Fruit fly (Drosophila melanogaster) whole organism, adult: ENCODE measurements around the gene crm.

Experiments used
- CG11617 ChIP-seq: fragments of 200-800 bp; sonication (Bioruptor generic); optimal IDR thresholded peaks from 2 replicates; lab custom pipeline; 2017; ENCODE audit warnings: mild to moderate bottlenecking, missing biosample characterization, missing genetic modification reagents, missing genetic modification characterization
- CG12768 ChIP-seq: fragments of 200-800 bp; sonication (Bioruptor generic); optimal IDR thresholded peaks from 2 replicates; lab custom pipeline; 2017; ENCODE audit warnings: missing biosample characterization, missing genetic modification characterization, mild to moderate bottlenecking, moderate library complexity, missing genetic modification reagents
- CG14711 ChIP-seq: fragments of 200-800 bp; sonication (Bioruptor generic); optimal IDR thresholded peaks from 2 replicates; lab custom pipeline; 2018; ENCODE audit warnings: missing biosample characterization, mild to moderate bottlenecking, missing genetic modification characterization, moderate library complexity
- CG1620 ChIP-seq: fragments of 200-800 bp; sonication (Bioruptor generic); optimal IDR thresholded peaks from 2 replicates; lab custom pipeline; 2016; ENCODE audit warnings: missing biosample characterization, missing genetic modification characterization
- CG33017 ChIP-seq: fragments of 200-800 bp; sonication (Bioruptor generic); optimal IDR thresholded peaks from 2 replicates; lab custom pipeline; 2018; ENCODE audit warnings: missing biosample characterization, mild to moderate bottlenecking, missing genetic modification characterization, moderate library complexity
- CG5204 ChIP-seq: fragments of 200-800 bp; sonication (Bioruptor generic); optimal IDR thresholded peaks from 2 replicates; lab custom pipeline; 2016; ENCODE audit warnings: missing biosample characterization, missing genetic modification characterization
- CG7045 ChIP-seq: fragments of 200-800 bp; sonication (Bioruptor generic); optimal IDR thresholded peaks from 2 replicates; lab custom pipeline; 2017; ENCODE audit warnings: missing biosample characterization, mild to moderate bottlenecking, missing genetic modification characterization
- CG7101 ChIP-seq: fragments of 200-800 bp; sonication (Bioruptor generic); optimal IDR thresholded peaks from 2 replicates; lab custom pipeline; 2018; ENCODE audit warnings: missing biosample characterization, mild to moderate bottlenecking, missing genetic modification characterization, moderate library complexity
- Clk ChIP-seq: fragments of 200-800 bp; sonication (Bioruptor generic); optimal IDR thresholded peaks from 2 replicates; lab custom pipeline; 2017; ENCODE audit warnings: missing biosample characterization, missing genetic modification characterization
- Crg-1 ChIP-seq: fragments of 200-800 bp; sonication (Bioruptor generic); optimal IDR thresholded peaks from 2 replicates; lab custom pipeline; 2016; ENCODE audit warnings: missing biosample characterization, missing genetic modification characterization
- Hr96 ChIP-seq: fragments of 200-800 bp; sonication (Bioruptor generic); optimal IDR thresholded peaks from 2 replicates; lab custom pipeline; 2016; ENCODE audit warnings: missing biosample characterization, missing genetic modification characterization
- Mnt ChIP-seq: fragments of 200-800 bp; sonication (Bioruptor generic); optimal IDR thresholded peaks from 2 replicates; lab custom pipeline; 2016; ENCODE audit warnings: missing biosample characterization, mild to moderate bottlenecking, missing genetic modification characterization
- bab1 ChIP-seq: fragments of 200-800 bp; sonication (Bioruptor generic); optimal IDR thresholded peaks from 3 replicates; lab custom pipeline; 2019; ENCODE audit warnings: missing biosample characterization, mild to moderate bottlenecking, missing genetic modification characterization, moderate library complexity
- cic ChIP-seq: fragments of 200-800 bp; sonication (Bioruptor generic); optimal IDR thresholded peaks from 2 replicates; lab custom pipeline; 2017; ENCODE audit warnings: missing biosample characterization, mild to moderate bottlenecking, missing genetic modification characterization, moderate library complexity
- cnc ChIP-seq, 2 experiments: fragments of >200 bp; optimal IDR thresholded peaks; 2 replicates each; lab custom pipeline; 2017
- kay ChIP-seq: fragments of 200-800 bp; sonication (Bioruptor generic); peaks from one replicate; lab custom pipeline; 2016; ENCODE audit warnings: missing biosample characterization, missing genetic modification characterization, borderline replicate concordance
- ovo ChIP-seq: fragments of 200-800 bp; sonication (Bioruptor generic); optimal IDR thresholded peaks from 2 replicates; lab custom pipeline; 2016; ENCODE audit warnings: missing biosample characterization, missing genetic modification characterization
- pad ChIP-seq: fragments of 200-800 bp; sonication (Bioruptor generic); optimal IDR thresholded peaks from 3 replicates; lab custom pipeline; 2017; ENCODE audit warnings: missing biosample characterization, missing genetic modification characterization, mild to moderate bottlenecking, moderate library complexity, missing genetic modification reagents
- tj ChIP-seq: fragments of 200-800 bp; sonication (Bioruptor generic); optimal IDR thresholded peaks from 3 replicates; lab custom pipeline; 2017; ENCODE audit warnings: missing biosample characterization, mild to moderate bottlenecking, missing genetic modification characterization, moderate library complexity
- toe ChIP-seq: fragments of 200-800 bp; sonication (Bioruptor generic); optimal IDR thresholded peaks from 2 replicates; lab custom pipeline; 2016; ENCODE audit warnings: missing biosample characterization, missing genetic modification characterization

Gene crm

dm6 chrX:2738663-2739062 is at the start of gene crm:
Gene crm (minus strand): TSS chrX:2738773.
- TF ChIP-seq toe (GFP tag; lab: Kevin White, UChicago) (no peak), CG12768 (GFP tag; lab: Kevin White, UChicago) (no peak), cnc (optimal IDR thresholded peaks at IDR 0.05; lab: Kevin White, UChicago) (no peak), kay (GFP tag; lab: Kevin White, UChicago) (no peak), Hr96 (GFP tag; lab: Kevin White, UChicago) (no peak), pad (GFP tag; lab: Kevin White, UChicago) (no peak), ovo (GFP tag; lab: Kevin White, UChicago) (peak; percentile 86), CG11617 (GFP tag; lab: Kevin White, UChicago) (no peak), CG7101 (tag; lab: Kevin White, UChicago) (peak; percentile 37), CG33017 (no peak), CG7045 (GFP tag; lab: Kevin White, UChicago) (no peak), Mnt (GFP tag; lab: Kevin White, UChicago) (peak; percentile 54), CG5204 (GFP tag; lab: Kevin White, UChicago) (no peak)

- no peak for TF ChIP-seq CG1620 (GFP tag; lab: Kevin White, UChicago)
- no peak for TF ChIP-seq CG7101 (tag; lab: Kevin White, UChicago)
- no peak for TF ChIP-seq Mnt (GFP tag; lab: Kevin White, UChicago)
- TF ChIP-seq pad (GFP tag; lab: Kevin White, UChicago): no peak
- TF ChIP-seq CG7045 (GFP tag; lab: Kevin White, UChicago): no peak
- no peak for TF ChIP-seq CG5204 (GFP tag; lab: Kevin White, UChicago)
- TF ChIP-seq CG12768 (GFP tag; lab: Kevin White, UChicago): no peak
- TF ChIP-seq ovo (GFP tag; lab: Kevin White, UChicago): no peak
- no peak for TF ChIP-seq Crg-1 (GFP tag; lab: Kevin White, UChicago)
- TF ChIP-seq bab1: no peak
- no peak for TF ChIP-seq CG11617 (GFP tag; lab: Kevin White, UChicago)
- no peak for TF ChIP-seq cic (GFP tag; lab: Kevin White, UChicago)
- no peak for TF ChIP-seq kay (GFP tag; lab: Kevin White, UChicago)
- TF ChIP-seq tj (GFP tag; lab: Kevin White, UChicago): no peak
- no peak for TF ChIP-seq CG14711 (tag; lab: Kevin White, UChicago)
- TF ChIP-seq toe (GFP tag; lab: Kevin White, UChicago): no peak
- TF ChIP-seq CG33017: no peak
- TF ChIP-seq Hr96 (GFP tag; lab: Kevin White, UChicago): no peak
- TF ChIP-seq Clk (GFP tag; lab: Kevin White, UChicago): no peak
- TF ChIP-seq cnc (optimal IDR thresholded peaks at IDR 0.05; lab: Kevin White, UChicago): no peak
Observed at dm6 chrX:2787857-2788256, 49.3 kb upstream of the crm start.

- peak; percentile 77 for TF ChIP-seq tj (GFP tag; lab: Kevin White, UChicago)
- peak; percentile 81 for TF ChIP-seq Hr96 (GFP tag; lab: Kevin White, UChicago)
- TF ChIP-seq pad (GFP tag; lab: Kevin White, UChicago): peak; percentile 76
- TF ChIP-seq CG7045 (GFP tag; lab: Kevin White, UChicago): peak; percentile 85
- TF ChIP-seq bab1: peak; percentile 93
- TF ChIP-seq CG33017: peak; percentile 78
- TF ChIP-seq cnc (optimal IDR thresholded peaks at IDR 0.05; lab: Kevin White, UChicago): no peak
- TF ChIP-seq ovo (GFP tag; lab: Kevin White, UChicago): peak; percentile 42
- TF ChIP-seq toe (GFP tag; lab: Kevin White, UChicago): peak; percentile 72
- TF ChIP-seq CG12768 (GFP tag; lab: Kevin White, UChicago): peak; percentile 74
- TF ChIP-seq Crg-1 (GFP tag; lab: Kevin White, UChicago): peak; percentile 30
- TF ChIP-seq CG1620 (GFP tag; lab: Kevin White, UChicago): peak; percentile 79
- peak; percentile 71 for TF ChIP-seq Clk (GFP tag; lab: Kevin White, UChicago)
- peak; percentile 64 for TF ChIP-seq Mnt (GFP tag; lab: Kevin White, UChicago)
- peak; percentile 85 for TF ChIP-seq CG5204 (GFP tag; lab: Kevin White, UChicago)
- TF ChIP-seq cic (GFP tag; lab: Kevin White, UChicago): peak; percentile 1
- TF ChIP-seq CG14711 (tag; lab: Kevin White, UChicago): peak; percentile 83
- TF ChIP-seq CG11617 (GFP tag; lab: Kevin White, UChicago): peak; percentile 92
- TF ChIP-seq kay (GFP tag; lab: Kevin White, UChicago): peak; percentile 88
- TF ChIP-seq CG7101 (tag; lab: Kevin White, UChicago): peak; percentile 90
Observed at dm6 chrX:2787267-2787666, 48.7 kb upstream of the crm start.

dm6 chrX:2786553-2787118 is 48.1 kb upstream of the crm start:
- TF ChIP-seq bab1 (peak; percentile 84), CG5204 (GFP tag; lab: Kevin White, UChicago) (peak; percentile 80), CG7045 (GFP tag; lab: Kevin White, UChicago) (peak; percentile 87), pad (GFP tag; lab: Kevin White, UChicago) (peak; percentile 66), Crg-1 (GFP tag; lab: Kevin White, UChicago) (peak; percentile 35), CG7101 (tag; lab: Kevin White, UChicago) (peak; percentile 93), cnc (optimal IDR thresholded peaks at IDR 0.05; lab: Kevin White, UChicago) (no peak), kay (GFP tag; lab: Kevin White, UChicago) (no peak), toe (GFP tag; lab: Kevin White, UChicago) (peak; percentile 84), CG1620 (GFP tag; lab: Kevin White, UChicago) (peak; percentile 80), cic (GFP tag; lab: Kevin White, UChicago) (no peak), CG14711 (tag; lab: Kevin White, UChicago) (peak; percentile 89), ovo (GFP tag; lab: Kevin White, UChicago) (peak; percentile 12), CG33017 (peak; percentile 86), tj (GFP tag; lab: Kevin White, UChicago) (peak; percentile 56), Hr96 (GFP tag; lab: Kevin White, UChicago) (peak; percentile 92), Mnt (GFP tag; lab: Kevin White, UChicago) (peak; percentile 68), CG12768 (GFP tag; lab: Kevin White, UChicago) (peak; percentile 87), CG11617 (GFP tag; lab: Kevin White, UChicago) (peak; percentile 61), Clk (GFP tag; lab: Kevin White, UChicago) (peak; percentile 72)
